Worm (Caenorhabditis elegans) whole organism, mixed stage, embryonic: Measurements from ENCODE around the gene algn-5.

Experiments
- M03D4.4 ChIP-seq: sonication (generic microtip); optimal IDR thresholded peaks from 2 replicates; lab custom pipeline; 2017; ENCODE audit warnings: mild to moderate bottlenecking, missing genetic modification characterization, missing compliant biosample characterization
- bed-3 ChIP-seq: fragments of 200-800 bp; sonication (Bioruptor generic); optimal IDR thresholded peaks from 3 replicates; lab custom pipeline; 2018; ENCODE audit warnings: mild to moderate bottlenecking, missing genetic modification characterization, moderate library complexity, missing compliant biosample characterization
- blmp-1 ChIP-seq: fragments of 150-350 bp; optimal IDR thresholded peaks from 2 replicates; lab custom pipeline; 2014; ENCODE audit warnings: missing biosample characterization, missing genetic modification characterization
- ceh-39 ChIP-seq: fragments of 150-350 bp; optimal IDR thresholded peaks from 2 replicates; lab custom pipeline; 2014; ENCODE audit warnings: missing biosample characterization, missing genetic modification characterization
- ceh-43 ChIP-seq: fragments of 200-800 bp; sonication (Bioruptor generic); optimal IDR thresholded peaks from 2 replicates; lab custom pipeline; 2018; ENCODE audit warnings: mild to moderate bottlenecking, missing genetic modification characterization, moderate library complexity, missing compliant biosample characterization
- ceh-83 ChIP-seq: fragments of 200-800 bp; sonication (Bioruptor generic); optimal IDR thresholded peaks from 2 replicates; lab custom pipeline; 2018; ENCODE audit warnings: mild to moderate bottlenecking, missing genetic modification characterization, missing compliant biosample characterization
- ces-1 ChIP-seq: fragments of 150-350 bp; optimal IDR thresholded peaks from 2 replicates; lab custom pipeline; 2014; ENCODE audit warnings: missing biosample characterization, missing genetic modification reagents, missing genetic modification characterization
- cnd-1 ChIP-seq: fragments of 200-800 bp; sonication (Bioruptor generic); optimal IDR thresholded peaks from 2 replicates; lab custom pipeline; 2018; ENCODE audit warnings: mild to moderate bottlenecking, missing genetic modification characterization, missing compliant biosample characterization
- drap-1 ChIP-seq: fragments of 200-800 bp; sonication (Bioruptor generic); optimal IDR thresholded peaks from 3 replicates; lab custom pipeline; 2018; ENCODE audit warnings: mild to moderate bottlenecking, missing genetic modification characterization, missing compliant biosample characterization
- elt-3 ChIP-seq: fragments of 150-350 bp; optimal IDR thresholded peaks from 2 replicates; lab custom pipeline; 2014; ENCODE audit warnings: missing biosample characterization, missing genetic modification characterization
- ham-2 ChIP-seq: fragments of 200-800 bp; sonication (Bioruptor generic); optimal IDR thresholded peaks from 2 replicates; lab custom pipeline; 2018; ENCODE audit warnings: mild to moderate bottlenecking, missing genetic modification characterization, missing compliant biosample characterization
- hlh-1 ChIP-seq: fragments of 150-350 bp; optimal IDR thresholded peaks from 2 replicates; lab custom pipeline; 2014; ENCODE audit warnings: missing biosample characterization, missing genetic modification reagents, missing genetic modification characterization
- lin-13 ChIP-seq: fragments of 150-350 bp; optimal IDR thresholded peaks from 2 replicates; lab custom pipeline; 2014; ENCODE audit warnings: missing biosample characterization, missing genetic modification characterization
- lin-32 ChIP-seq: fragments of 200-800 bp; sonication (Bioruptor generic); optimal IDR thresholded peaks from 2 replicates; lab custom pipeline; 2018; ENCODE audit warnings: mild to moderate bottlenecking, missing genetic modification characterization, missing compliant biosample characterization
- lsy-2 ChIP-seq: fragments of 150-350 bp; optimal IDR thresholded peaks from 2 replicates; lab custom pipeline; 2014; ENCODE audit warnings: missing biosample characterization, missing genetic modification characterization
- mab-5 ChIP-seq: fragments of 150-350 bp; optimal IDR thresholded peaks from 2 replicates; lab custom pipeline; 2014; ENCODE audit warnings: missing biosample characterization, missing genetic modification characterization
- mep-1 ChIP-seq: fragments of 150-350 bp; optimal IDR thresholded peaks from 2 replicates; lab custom pipeline; 2017; ENCODE audit warnings: missing biosample characterization, missing genetic modification reagents, missing genetic modification characterization, inconsistent platforms
- mls-2 ChIP-seq: sonication (generic microtip); optimal IDR thresholded peaks from 2 replicates; lab custom pipeline; 2016; ENCODE audit warnings: mild to moderate bottlenecking, missing genetic modification characterization, moderate library complexity, missing compliant biosample characterization
- nhr-2 ChIP-seq: fragments of 150-350 bp; optimal IDR thresholded peaks from 2 replicates; lab custom pipeline; 2014; ENCODE audit warnings: missing biosample characterization, missing genetic modification characterization
- nhr-237 ChIP-seq: fragments of 150-350 bp; optimal IDR thresholded peaks from 2 replicates; lab custom pipeline; 2014; ENCODE audit warnings: missing biosample characterization, missing genetic modification characterization
- nhr-28 ChIP-seq: fragments of 150-350 bp; optimal IDR thresholded peaks from 2 replicates; lab custom pipeline; 2014; ENCODE audit warnings: missing biosample characterization, missing genetic modification characterization
- nhr-76 ChIP-seq: sonication (generic microtip); optimal IDR thresholded peaks from 2 replicates; lab custom pipeline; 2017; ENCODE audit warnings: missing biosample characterization, missing genetic modification characterization
- pha-4 ChIP-seq: fragments of 150-350 bp; optimal IDR thresholded peaks from 2 replicates; lab custom pipeline; 2018; ENCODE audit warnings: missing biosample characterization, missing genetic modification reagents, missing genetic modification characterization
- sem-2 ChIP-seq: fragments of 200-800 bp; sonication (Bioruptor generic); optimal IDR thresholded peaks from 2 replicates; lab custom pipeline; 2018; ENCODE audit warnings: mild to moderate bottlenecking, missing genetic modification characterization, missing compliant biosample characterization
- snpc-4 ChIP-seq: fragments of 150-350 bp; optimal IDR thresholded peaks from 2 replicates; lab custom pipeline; 2014; ENCODE audit warnings: missing biosample characterization, missing genetic modification characterization
- sptf-1 ChIP-seq: sonication (generic microtip); optimal IDR thresholded peaks from 2 replicates; lab custom pipeline; 2017; ENCODE audit warnings: mild to moderate bottlenecking, missing genetic modification characterization, moderate library complexity, missing compliant biosample characterization
- tbx-8 ChIP-seq: fragments of 200-800 bp; sonication (Bioruptor generic); optimal IDR thresholded peaks from 2 replicates; lab custom pipeline; 2018; ENCODE audit warnings: mild to moderate bottlenecking, missing genetic modification characterization, moderate library complexity, missing compliant biosample characterization
- unc-120 ChIP-seq: sonication (generic microtip); optimal IDR thresholded peaks from 2 replicates; lab custom pipeline; 2017; ENCODE audit warnings: missing genetic modification characterization, missing compliant biosample characterization; ENCODE audit not compliant: poor library complexity, severe bottlenecking
- unc-39 ChIP-seq: fragments of 150-350 bp; optimal IDR thresholded peaks from 2 replicates; lab custom pipeline; 2014; ENCODE audit warnings: missing biosample characterization, missing genetic modification characterization
- unc-62 ChIP-seq: fragments of 150-350 bp; optimal IDR thresholded peaks from 2 replicates; lab custom pipeline; 2014; ENCODE audit warnings: missing biosample characterization, missing genetic modification reagents, missing genetic modification characterization
- ztf-11 ChIP-seq: fragments of 150-350 bp; optimal IDR thresholded peaks from 2 replicates; lab custom pipeline; 2014; ENCODE audit warnings: missing biosample characterization, missing genetic modification characterization

algn-5 gene

DNA sequence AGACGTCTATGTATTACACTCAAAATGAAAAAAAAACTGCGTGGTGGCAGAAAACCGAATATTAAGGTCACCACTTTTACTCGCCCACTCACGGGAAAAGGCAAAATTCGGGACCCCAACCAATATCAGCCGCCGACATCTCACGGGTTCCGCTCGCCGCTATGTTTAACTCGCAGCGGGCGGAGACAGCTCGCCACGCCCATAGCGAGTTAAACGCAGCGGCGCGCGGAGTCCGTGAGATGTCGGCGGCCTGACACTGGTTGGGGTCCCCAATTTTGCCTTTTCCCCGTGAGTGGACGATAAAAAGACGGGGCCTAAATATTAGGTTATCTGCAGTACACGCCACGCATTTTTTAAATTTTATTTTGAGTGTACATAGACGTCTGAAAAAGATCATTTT lies 12.8 kb upstream of the algn-5 start:
- TF ChIP-seq sptf-1 (tag; lab: Kevin White, UChicago) (no peak), nhr-28 (tag; lab: Kevin White, UChicago) (no peak), tbx-8 (GFP tag; lab: Kevin White, UChicago) (no peak), ham-2 (no peak), unc-39 (no peak), unc-120 (tag; lab: Kevin White, UChicago) (no peak), nhr-76 (tag; lab: Kevin White, UChicago) (no peak), ceh-43 (GFP tag; lab: Kevin White, UChicago) (no peak)

- no peak for TF ChIP-seq ztf-11 (tag; lab: Kevin White, UChicago)
- TF ChIP-seq unc-62 (GFP tag; lab: Kevin White, UChicago) = no peak
- TF ChIP-seq ceh-83 (GFP tag; lab: Kevin White, UChicago) = no peak
- TF ChIP-seq nhr-28 (tag; lab: Kevin White, UChicago) = no peak
- TF ChIP-seq lin-13 = no peak
- TF ChIP-seq sptf-1 (tag; lab: Kevin White, UChicago) = no peak
- no peak for TF ChIP-seq sem-2 (GFP tag; lab: Kevin White, UChicago)
- TF ChIP-seq lin-32 (GFP tag; lab: Kevin White, UChicago) = no peak
- TF ChIP-seq ham-2 = no peak
- no peak for TF ChIP-seq ceh-43 (GFP tag; lab: Kevin White, UChicago)
- no peak for TF ChIP-seq pha-4 (tag; lab: Kevin White, UChicago)
- no peak for TF ChIP-seq ceh-39 (tag; lab: Kevin White, UChicago)
- TF ChIP-seq mls-2 (tag; lab: Kevin White, UChicago) = no peak
- TF ChIP-seq drap-1 (GFP tag; lab: Kevin White, UChicago) = no peak
These were observed 9.5 kb upstream of the algn-5 start for ce11 chrV:4185885-4186284.

- TF ChIP-seq snpc-4 (tag; lab: Kevin White, UChicago) (no peak), ham-2 (peak; percentile 6)
These were observed 8.8 kb upstream of the algn-5 start for ce11 chrV:4186453-4187143.

DNA sequence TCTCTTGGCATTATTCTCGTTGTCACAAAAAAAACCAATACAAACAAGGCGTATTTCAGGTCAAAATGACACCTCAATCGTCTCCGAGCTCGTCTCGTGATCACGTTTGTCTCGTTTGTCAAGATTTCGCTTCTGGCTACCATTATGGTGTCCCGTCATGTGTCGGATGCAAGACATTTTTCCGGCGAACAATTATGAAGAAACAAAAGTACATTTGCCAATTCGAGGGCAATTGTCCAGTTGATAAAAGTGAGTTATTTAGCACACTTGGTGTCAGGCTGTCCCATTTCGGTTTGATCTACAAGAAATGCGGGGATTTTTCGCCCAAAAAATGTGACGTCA lies 8.3 kb upstream of the algn-5 start, which contains the start of gene nhr-114:
nhr-114 (plus strand) TSS at position 59 of the 342 bp plus-strand sequence.
- TF ChIP-seq nhr-237 (tag; lab: Kevin White, UChicago) (no peak), tbx-8 (GFP tag; lab: Kevin White, UChicago) (no peak), hlh-1 (tag; lab: Kevin White, UChicago) (no peak)
- TF ChIP-seq, all 35 proteins: peak for 0

DNA sequence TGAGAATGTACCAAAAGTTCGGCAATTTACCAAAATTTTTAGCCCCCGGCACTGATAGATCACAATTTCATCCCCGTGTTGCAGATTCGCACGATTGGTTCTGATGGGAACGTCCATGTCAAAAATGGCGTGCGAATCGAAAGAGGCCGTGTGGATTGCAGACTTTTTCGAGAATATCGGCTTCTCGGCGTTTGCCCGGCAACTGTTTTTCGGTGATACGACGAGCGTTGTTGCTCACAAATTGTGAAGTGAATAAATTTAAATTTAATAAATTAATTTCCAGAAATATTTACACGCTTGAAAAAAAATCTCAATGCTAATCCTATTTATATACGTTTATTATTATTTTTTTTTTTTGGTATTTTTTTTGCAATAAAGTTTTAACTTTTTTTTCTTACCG lies 5.8 kb upstream of the algn-5 start:
- TF ChIP-seq ham-2 (no peak), unc-62 (GFP tag; lab: Kevin White, UChicago) (no peak), hlh-1 (tag; lab: Kevin White, UChicago) (no peak), ces-1 (no peak), blmp-1 (tag; lab: Kevin White, UChicago) (no peak), pha-4 (tag; lab: Kevin White, UChicago) (no peak), unc-120 (tag; lab: Kevin White, UChicago) (no peak), tbx-8 (GFP tag; lab: Kevin White, UChicago) (no peak), drap-1 (GFP tag; lab: Kevin White, UChicago) (no peak)

ce11 chrV:4190232-4190631 lies 5.1 kb upstream of the algn-5 start:
- TF ChIP-seq nhr-2 (tag; lab: Kevin White, UChicago) (no peak), cnd-1 (no peak), nhr-76 (tag; lab: Kevin White, UChicago) (no peak), bed-3 (GFP tag; lab: Kevin White, UChicago) (no peak), ceh-83 (GFP tag; lab: Kevin White, UChicago) (no peak), drap-1 (GFP tag; lab: Kevin White, UChicago) (no peak), nhr-237 (tag; lab: Kevin White, UChicago) (no peak), lin-13 (no peak), elt-3 (tag; lab: Kevin White, UChicago) (no peak), unc-120 (tag; lab: Kevin White, UChicago) (no peak), mep-1 (tag; lab: Kevin White, UChicago) (no peak), mls-2 (tag; lab: Kevin White, UChicago) (no peak), lsy-2 (tag; lab: Kevin White, UChicago) (no peak), blmp-1 (tag; lab: Kevin White, UChicago) (no peak), mab-5 (tag; lab: Kevin White, UChicago) (no peak), unc-39 (no peak), M03D4.4 (tag; lab: Kevin White, UChicago) (no peak)
